Worm (Caenorhabditis elegans) whole organism, L3 larva: ENCODE results near the gene cdh-12.
A peak's percentile ranks its signal among the peaks of the same experiment; 100 is the strongest.

Source experiments
- aly-2 ChIP-seq: fragments of 150-350 bp; optimal IDR thresholded peaks from 2 replicates; lab custom pipeline; 2014; ENCODE audit warnings: missing biosample characterization, missing genetic modification characterization
- nhr-11 ChIP-seq: fragments of 150-350 bp; optimal IDR thresholded peaks from 2 replicates; lab custom pipeline; 2014; ENCODE audit warnings: missing biosample characterization, missing genetic modification characterization
- nhr-77 ChIP-seq: fragments of 150-350 bp; optimal IDR thresholded peaks from 2 replicates; lab custom pipeline; 2014; ENCODE audit warnings: missing biosample characterization, missing genetic modification characterization
- pha-4 ChIP-seq: fragments of 150-350 bp; optimal IDR thresholded peaks from 2 replicates; lab custom pipeline; 2014; ENCODE audit warnings: missing biosample characterization, missing genetic modification reagents, missing genetic modification characterization
- pqm-1 ChIP-seq: fragments of 150-350 bp; optimal IDR thresholded peaks from 2 replicates; lab custom pipeline; 2017; ENCODE audit warnings: missing biosample characterization, missing genetic modification characterization, inconsistent platforms
- zag-1 ChIP-seq: fragments of 150-350 bp; optimal IDR thresholded peaks from 2 replicates; lab custom pipeline; 2014; ENCODE audit warnings: missing biosample characterization, missing genetic modification characterization

DNA sequence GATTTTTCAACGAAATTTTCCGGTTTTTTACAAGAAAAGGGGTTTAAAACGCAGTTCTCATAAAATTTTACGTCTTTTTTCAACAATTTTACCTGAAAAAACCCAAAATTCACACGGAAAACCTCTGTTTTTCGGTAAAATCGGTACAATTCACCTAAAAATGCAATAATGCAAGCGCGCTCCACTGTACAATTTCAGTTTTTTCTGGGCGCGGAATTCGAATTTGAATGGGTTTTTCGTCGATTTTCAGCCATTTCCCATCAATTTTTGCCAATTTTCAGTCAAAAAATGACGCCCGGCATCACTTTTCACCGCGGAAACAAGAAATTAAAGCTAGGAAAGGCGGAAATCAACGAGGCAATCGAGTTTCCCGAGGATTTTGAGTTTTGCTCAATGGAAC lies 56.0 kb downstream of the cdh-12 start, which contains the start of gene orc-3:
- no peak for TF ChIP-seq aly-2 (tag; lab: Kevin White, UChicago)
- TF ChIP-seq pqm-1 (tag; lab: Kevin White, UChicago), result no peak
- no peak for TF ChIP-seq nhr-77 (tag; lab: Kevin White, UChicago)
- TF ChIP-seq pha-4 (tag; lab: Kevin White, UChicago), result peak; percentile 32
- no peak for TF ChIP-seq nhr-11 (tag; lab: Kevin White, UChicago)
- TF ChIP-seq zag-1 (tag; lab: Kevin White, UChicago), result no peak
